Fruit fly (Drosophila melanogaster) whole organism, embryonic: ENCODE data around the gene CG17329.

Experiments
- Antp ChIP-seq: fragments of 200-800 bp; sonication (Bioruptor generic); optimal IDR thresholded peaks from 3 replicates; lab custom pipeline; 2016; ENCODE audit warnings: missing biosample characterization, missing genetic modification characterization
- CG12219 ChIP-seq: fragments of 200-800 bp; sonication (Bioruptor generic); optimal IDR thresholded peaks from 3 replicates; lab custom pipeline; 2018; ENCODE audit warnings: missing biosample characterization, mild to moderate bottlenecking, missing genetic modification characterization
- CG1233 ChIP-seq: fragments of 200-800 bp; sonication (Bioruptor generic); optimal IDR thresholded peaks from 4 replicates; lab custom pipeline; 2018; ENCODE audit warnings: missing biosample characterization, mild to moderate bottlenecking, missing genetic modification characterization
- CG13424 ChIP-seq: fragments of 200-800 bp; sonication (Bioruptor generic); optimal IDR thresholded peaks from 2 replicates; lab custom pipeline; 2019; ENCODE audit warnings: missing biosample characterization, mild to moderate bottlenecking, missing genetic modification characterization, moderate library complexity
- CG14050 ChIP-seq: fragments of 200-800 bp; sonication (Bioruptor generic); IDR thresholded peaks from 3 replicates; pipeline ENCODE4 v1.3.6; 2022; ENCODE audit warnings: missing biosample characterization, missing genetic modification characterization
- CG18599 ChIP-seq: fragments of 200-800 bp; sonication (Bioruptor generic); optimal IDR thresholded peaks from 3 replicates; lab custom pipeline; 2017; ENCODE audit warnings: missing biosample characterization, missing genetic modification characterization, mild to moderate bottlenecking, moderate library complexity, missing genetic modification reagents
- CG31388 ChIP-seq: fragments of 200-800 bp; sonication (Bioruptor generic); optimal IDR thresholded peaks from 2 replicates; lab custom pipeline; 2016; ENCODE audit warnings: missing biosample characterization, missing genetic modification characterization
- CG3281 ChIP-seq: fragments of 200-800 bp; sonication (Bioruptor generic); optimal IDR thresholded peaks from 3 replicates; lab custom pipeline; 2017; ENCODE audit warnings: missing biosample characterization, mild to moderate bottlenecking, missing genetic modification characterization
- CG33557 ChIP-seq: fragments of 200-800 bp; sonication (Bioruptor generic); optimal IDR thresholded peaks from 2 replicates; lab custom pipeline; 2019; ENCODE audit warnings: missing biosample characterization, mild to moderate bottlenecking, missing genetic modification characterization, moderate library complexity
- CG4730 ChIP-seq: fragments of 200-800 bp; sonication (Bioruptor generic); IDR thresholded peaks from 2 replicates; pipeline ENCODE4 v1.3.6; 2022; ENCODE audit warnings: missing biosample characterization, missing genetic modification characterization
- CG6175 ChIP-seq: fragments of 200-800 bp; sonication (Bioruptor generic); IDR thresholded peaks from 3 replicates; pipeline ENCODE4 v1.3.6; 2022; ENCODE audit warnings: missing biosample characterization, missing genetic modification characterization
- CG7372 ChIP-seq: fragments of 200-800 bp; sonication (Bioruptor generic); IDR thresholded peaks from 2 replicates; pipeline ENCODE4 v1.3.6; 2022; ENCODE audit warnings: missing biosample characterization, missing genetic modification characterization
- CG7839 ChIP-seq: fragments of 200-800 bp; sonication (Bioruptor generic); optimal IDR thresholded peaks from 3 replicates; lab custom pipeline; 2018; ENCODE audit warnings: missing biosample characterization, mild to moderate bottlenecking, missing genetic modification characterization, moderate library complexity
- CG7928 ChIP-seq: fragments of 200-800 bp; sonication (Bioruptor generic); optimal IDR thresholded peaks from 2 replicates; lab custom pipeline; 2017; ENCODE audit warnings: missing biosample characterization, mild to moderate bottlenecking, missing genetic modification characterization
- CG9797 ChIP-seq: fragments of 200-800 bp; sonication (Bioruptor generic); optimal IDR thresholded peaks from 3 replicates; lab custom pipeline; 2018; ENCODE audit warnings: missing biosample characterization, mild to moderate bottlenecking, missing genetic modification characterization
- CTCF ChIP-seq: fragments of 200-800 bp; sonication (Bioruptor generic); optimal IDR thresholded peaks from 2 replicates; lab custom pipeline; 2017; ENCODE audit warnings: missing biosample characterization, mild to moderate bottlenecking, missing genetic modification characterization, moderate library complexity
- Dfd ChIP-seq, 2 experiments: fragments of >200 bp; optimal IDR thresholded peaks; 2 replicates each; lab custom pipeline; 2017; ENCODE audit warnings: missing biosample characterization in 2 of 2, missing genetic modification characterization in 2 of 2
- Doc2 ChIP-seq: fragments of 200-800 bp; sonication (Bioruptor generic); IDR thresholded peaks from 2 replicates; pipeline ENCODE4 v1.3.6; 2022; ENCODE audit warnings: missing biosample characterization, missing genetic modification characterization
- Doc3 ChIP-seq: fragments of 200-800 bp; sonication (Bioruptor generic); IDR thresholded peaks from 3 replicates; pipeline ENCODE4 v1.3.6; 2022; ENCODE audit warnings: missing biosample characterization, missing genetic modification characterization; ENCODE audit not compliant: partially characterized antibody
- Elba2 ChIP-seq: fragments of 200-800 bp; sonication (Bioruptor generic); optimal IDR thresholded peaks from 3 replicates; lab custom pipeline; 2016; ENCODE audit warnings: missing biosample characterization, missing genetic modification characterization
- Fer3 ChIP-seq: fragments of 200-800 bp; sonication (Bioruptor generic); optimal IDR thresholded peaks from 2 replicates; lab custom pipeline; 2018; ENCODE audit warnings: missing biosample characterization, mild to moderate bottlenecking, missing genetic modification characterization, moderate library complexity
- GATAe ChIP-seq: fragments of 200-800 bp; sonication (Bioruptor generic); conservative IDR thresholded peaks from 2 replicates; pipeline ENCODE4 v1.3.6; 2022; ENCODE audit warnings: missing biosample characterization, missing genetic modification characterization
- Gug ChIP-seq: fragments of 200-800 bp; sonication (Bioruptor generic); IDR thresholded peaks from 4 replicates; pipeline ENCODE4 v1.3.6; 2022; ENCODE audit warnings: missing biosample characterization, missing genetic modification characterization
- Hmr ChIP-seq: fragments of 200-800 bp; sonication (Bioruptor generic); optimal IDR thresholded peaks from 3 replicates; lab custom pipeline; 2017; ENCODE audit warnings: mild to moderate bottlenecking, missing biosample characterization, missing genetic modification reagents, missing genetic modification characterization
- Hr39 ChIP-seq: fragments of >200 bp; optimal IDR thresholded peaks from 2 replicates; lab custom pipeline; 2017
- Hr78 ChIP-seq, 2 experiments: fragments of 200-800 bp in 1 of 2; fragments of >200 bp in 1 of 2; sonication (Bioruptor generic) in 1 of 2; optimal IDR thresholded peaks; 2 replicates each; lab custom pipeline; 2017 to 2019; ENCODE audit warnings: missing biosample characterization in 2 of 2, missing genetic modification characterization in 2 of 2, mild to moderate bottlenecking in 1 of 2, moderate library complexity in 1 of 2
- MESR4 ChIP-seq: fragments of 200-800 bp; sonication (Bioruptor generic); optimal IDR thresholded peaks from 2 replicates; lab custom pipeline; 2018; ENCODE audit warnings: missing biosample characterization, mild to moderate bottlenecking, missing genetic modification characterization, moderate library complexity
- Poxn ChIP-seq: fragments of 200-800 bp; sonication (Bioruptor generic); IDR thresholded peaks from 2 replicates; pipeline ENCODE4 v1.3.6; 2022; ENCODE audit warnings: missing biosample characterization, missing genetic modification characterization
- Rx ChIP-seq: fragments of 200-800 bp; sonication (Bioruptor generic); IDR thresholded peaks from 2 replicates; pipeline ENCODE4 v1.3.6; 2022; ENCODE audit warnings: missing biosample characterization, missing genetic modification characterization
- TFAM ChIP-seq: fragments of 200-800 bp; sonication (Bioruptor generic); optimal IDR thresholded peaks from 2 replicates; lab custom pipeline; 2017; ENCODE audit warnings: missing biosample characterization, missing genetic modification characterization, inconsistent platforms
- ab ChIP-seq: fragments of 200-800 bp; sonication (Bioruptor generic); optimal IDR thresholded peaks from 2 replicates; lab custom pipeline; 2016; ENCODE audit warnings: missing biosample characterization, missing genetic modification characterization
- ac ChIP-seq: fragments of 200-800 bp; sonication (Bioruptor generic); optimal IDR thresholded peaks from 3 replicates; lab custom pipeline; 2017; ENCODE audit warnings: missing biosample characterization, mild to moderate bottlenecking, missing genetic modification characterization
- chinmo ChIP-seq: fragments of 200-800 bp; sonication (Bioruptor generic); IDR thresholded peaks from 4 replicates; pipeline ENCODE4 v1.3.6; 2022; ENCODE audit warnings: missing biosample characterization, missing genetic modification characterization; ENCODE audit not compliant: partially characterized antibody
- chn ChIP-seq: fragments of 200-800 bp; sonication (Bioruptor generic); optimal IDR thresholded peaks from 2 replicates; lab custom pipeline; 2016; ENCODE audit warnings: missing biosample characterization, missing genetic modification characterization
- ci ChIP-seq: fragments of 200-800 bp; sonication (Bioruptor generic); IDR thresholded peaks from 3 replicates; pipeline ENCODE4 v1.3.6; 2022; ENCODE audit warnings: missing biosample characterization, missing genetic modification characterization
- crp ChIP-seq, 2 experiments: fragments of 200-800 bp; sonication (Bioruptor generic); optimal IDR thresholded peaks; 2 replicates in 1 of 2; 3 replicates in 1 of 2; lab custom pipeline; 2017; ENCODE audit warnings: missing biosample characterization in 2 of 2, missing genetic modification characterization in 2 of 2, mild to moderate bottlenecking in 1 of 2, moderate library complexity in 1 of 2
- dimm ChIP-seq: fragments of 200-800 bp; sonication (Bioruptor generic); IDR thresholded peaks from 2 replicates; pipeline ENCODE4 v1.3.6; 2022; ENCODE audit warnings: missing biosample characterization, missing genetic modification characterization
- disco-r ChIP-seq: fragments of 200-800 bp; sonication (Bioruptor generic); optimal IDR thresholded peaks from 2 replicates; lab custom pipeline; 2016; ENCODE audit warnings: missing biosample characterization, missing genetic modification characterization
- ems ChIP-seq: fragments of 200-800 bp; sonication (Bioruptor generic); optimal IDR thresholded peaks from 3 replicates; lab custom pipeline; 2016; ENCODE audit warnings: missing biosample characterization, missing genetic modification characterization
- en ChIP-seq: fragments of 200-800 bp; sonication (Bioruptor generic); optimal IDR thresholded peaks from 2 replicates; lab custom pipeline; 2016; ENCODE audit warnings: missing biosample characterization, missing genetic modification characterization
- fd3F ChIP-seq: fragments of 200-800 bp; sonication (Bioruptor generic); optimal IDR thresholded peaks from 2 replicates; lab custom pipeline; 2018; ENCODE audit warnings: missing biosample characterization, mild to moderate bottlenecking, missing genetic modification characterization, moderate library complexity
- h ChIP-seq: fragments of >200 bp; optimal IDR thresholded peaks from 2 replicates; lab custom pipeline; 2017
- her ChIP-seq: fragments of 200-800 bp; sonication (Bioruptor generic); optimal IDR thresholded peaks from 2 replicates; lab custom pipeline; 2016; ENCODE audit warnings: missing biosample characterization, missing genetic modification characterization
- ind ChIP-seq: fragments of 200-800 bp; sonication (Bioruptor generic); optimal IDR thresholded peaks from 3 replicates; lab custom pipeline; 2016; ENCODE audit warnings: missing biosample characterization, missing genetic modification characterization
- klu ChIP-seq: fragments of 200-800 bp; sonication (Bioruptor generic); IDR thresholded peaks from 2 replicates; pipeline ENCODE4 v1.3.6; 2022; ENCODE audit warnings: missing biosample characterization, missing genetic modification characterization
- lilli ChIP-seq: fragments of 200-800 bp; sonication (Bioruptor generic); optimal IDR thresholded peaks from 3 replicates; lab custom pipeline; 2016; ENCODE audit warnings: missing biosample characterization, missing genetic modification characterization
- phol ChIP-seq: fragments of 200-800 bp; sonication (Bioruptor generic); optimal IDR thresholded peaks from 3 replicates; lab custom pipeline; 2018; ENCODE audit warnings: missing biosample characterization, mild to moderate bottlenecking, missing genetic modification characterization, moderate library complexity
- pros ChIP-seq: fragments of 200-800 bp; sonication (Bioruptor generic); optimal IDR thresholded peaks from 3 replicates; lab custom pipeline; 2019; ENCODE audit warnings: missing biosample characterization, mild to moderate bottlenecking, missing genetic modification characterization, moderate library complexity
- pum ChIP-seq: fragments of 200-800 bp; sonication (Bioruptor generic); optimal IDR thresholded peaks from 2 replicates; lab custom pipeline; 2016; ENCODE audit warnings: missing biosample characterization, missing genetic modification characterization
- sens-2 ChIP-seq: fragments of 200-800 bp; sonication (Bioruptor generic); IDR thresholded peaks from 2 replicates; pipeline ENCODE4 v1.3.6; 2022; ENCODE audit warnings: missing biosample characterization, missing genetic modification characterization

CG17329 gene

DNA sequence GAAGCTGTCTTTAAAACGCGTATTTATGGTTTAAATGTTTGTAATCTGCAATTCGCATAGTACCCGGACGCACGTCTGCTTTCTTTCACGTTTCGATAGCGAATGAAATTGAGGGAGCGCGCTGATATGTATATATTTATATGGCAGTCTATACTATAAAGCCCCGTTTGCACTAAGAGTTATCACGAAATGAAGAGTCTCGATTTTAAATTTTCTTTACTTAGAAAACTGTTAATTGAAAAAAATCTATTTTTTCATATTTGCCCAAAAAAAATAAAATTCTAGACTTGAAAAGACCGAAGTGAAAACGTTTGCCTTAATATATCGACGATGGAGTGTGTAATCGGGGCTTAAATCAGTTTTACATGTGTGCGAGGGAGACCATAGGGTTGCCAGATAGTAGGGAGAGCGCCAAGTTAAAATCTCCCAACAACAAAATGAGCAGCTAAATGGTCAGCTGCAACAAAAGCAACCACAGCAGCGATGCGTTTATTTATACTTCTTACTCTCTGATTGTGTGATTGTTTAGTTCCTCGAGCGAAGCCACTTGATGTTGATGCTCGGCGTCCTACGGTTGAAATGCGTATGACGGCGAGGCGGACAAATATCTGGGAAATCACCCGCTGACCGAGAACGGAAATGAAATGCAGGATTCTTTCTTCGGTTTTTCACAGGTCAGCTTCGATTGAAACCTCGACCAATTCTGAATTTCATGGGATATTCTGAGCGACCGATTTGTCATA is 34.6 kb downstream of the CG17329 start, which contains the start of gene cact (continued):
- TF ChIP-seq CG7372 = peak; percentile 84
- TF ChIP-seq CG31388 (GFP tag; lab: Kevin White, UChicago) = peak; percentile 77
- TF ChIP-seq Hr78 (GFP tag; optimal IDR thresholded peaks at IDR 0.05; lab: Kevin White, UChicago) = peak in 1 of 2 experiments; percentile 59
- TF ChIP-seq Rx (GFP tag; lab: Robert Waterston, UW) = peak; percentile 85
- peak; percentile 94 for TF ChIP-seq chn (GFP tag; lab: Kevin White, UChicago)
- peak; percentile 86 for TF ChIP-seq klu (GFP tag; lab: Robert Waterston, UW)
- peak; percentile 83 for TF ChIP-seq CG4730 (GFP tag; lab: Robert Waterston, UW)
- TF ChIP-seq CG18599 (GFP tag; lab: Kevin White, UChicago) = peak; percentile 94
- peak; percentile 45 for TF ChIP-seq CTCF (GFP tag; lab: Kevin White, UChicago)
- TF ChIP-seq CG3281 (GFP tag; lab: Kevin White, UChicago) = peak; percentile 89
- peak; percentile 90 for TF ChIP-seq her (GFP tag; lab: Kevin White, UChicago)
- TF ChIP-seq pros (GFP tag; lab: Kevin White, UChicago) = peak; percentile 8
- peak; percentile 86 for TF ChIP-seq CG14050 (GFP tag; lab: Robert Waterston, UW)
- TF ChIP-seq Hr39 (lab: Kevin White, UChicago) = no peak
- TF ChIP-seq crp (GFP tag; optimal IDR thresholded peaks at IDR 0.05; lab: Kevin White, UChicago) = peak; percentile 18 to 72
- peak; percentile 67 for TF ChIP-seq CG9797
- TF ChIP-seq dimm (GFP tag; lab: Robert Waterston, UW) = no peak
- TF ChIP-seq Poxn (GFP tag; lab: Robert Waterston, UW) = peak; percentile 56; the same call in 1 of the 2 replicates
- peak; percentile 88 for TF ChIP-seq en (GFP tag; lab: Kevin White, UChicago)
- TF ChIP-seq ems (GFP tag; lab: Kevin White, UChicago) = peak; percentile 90
- TF ChIP-seq CG7839 (tag; lab: Kevin White, UChicago) = peak; percentile 92
- TF ChIP-seq sens-2 (GFP tag; lab: Robert Waterston, UW) = peak; percentile 69; the same call in 1 of the 2 replicates
- TF ChIP-seq disco-r (GFP tag; lab: Kevin White, UChicago) = peak; percentile 92
- TF ChIP-seq fd3F (GFP tag; lab: Kevin White, UChicago) = peak; percentile 88
- TF ChIP-seq ab (GFP tag; lab: Kevin White, UChicago) = peak; percentile 47
- TF ChIP-seq TFAM = peak; percentile 53
- peak; percentile 89 for TF ChIP-seq ci (GFP tag; lab: Robert Waterston, UW)
- TF ChIP-seq Doc2 (GFP tag; lab: Robert Waterston, UW) = peak; percentile 70
- no peak for TF ChIP-seq Doc3 (GFP tag; lab: Robert Waterston, UW)
- peak; percentile 95 for TF ChIP-seq phol (tag; lab: Kevin White, UChicago)
- peak; percentile 71 for TF ChIP-seq CG7928 (GFP tag; lab: Kevin White, UChicago)
- peak; percentile 54 for TF ChIP-seq Elba2
- peak; percentile 75 for TF ChIP-seq CG12219 (GFP tag; lab: Kevin White, UChicago)
- peak; percentile 78; the same call in 1 of the 3 replicates for TF ChIP-seq CG6175 (GFP tag; lab: Robert Waterston, UW)
- no peak for TF ChIP-seq Dfd (GFP tag; optimal IDR thresholded peaks at IDR 0.05; lab: Kevin White, UChicago)
- peak; percentile 94 for TF ChIP-seq ind (GFP tag; lab: Kevin White, UChicago)
- peak; percentile 92; the same call in 3 of the 4 replicates for TF ChIP-seq chinmo (GFP tag; lab: Robert Waterston, UW)
- peak; percentile 59; the same call in 1 of the 2 replicates for TF ChIP-seq GATAe (GFP tag; lab: Robert Waterston, UW)
- TF ChIP-seq Hmr (GFP tag; lab: Kevin White, UChicago) = peak; percentile 93
- peak; percentile 29 for TF ChIP-seq MESR4 (GFP tag; lab: Kevin White, UChicago)
- peak; percentile 93 for TF ChIP-seq Fer3
- peak; percentile 95 for TF ChIP-seq Antp
- peak; percentile 97 for TF ChIP-seq lilli (GFP tag; lab: Kevin White, UChicago)
- TF ChIP-seq ac (GFP tag; lab: Kevin White, UChicago) = peak; percentile 72
- peak; percentile 87 for TF ChIP-seq Gug (GFP tag; lab: Robert Waterston, UW)
- TF ChIP-seq h = no peak
- peak; percentile 79 for TF ChIP-seq CG33557
- peak; percentile 77 for TF ChIP-seq CG1233 (GFP tag; lab: Kevin White, UChicago)
- peak; percentile 92 for TF ChIP-seq CG13424 (tag; lab: Kevin White, UChicago)
- TF ChIP-seq pum = peak; percentile 96
